Fruit fly (Drosophila melanogaster): Measurements from ENCODE around the gene CG13926.

Gene CG13926

DNA sequence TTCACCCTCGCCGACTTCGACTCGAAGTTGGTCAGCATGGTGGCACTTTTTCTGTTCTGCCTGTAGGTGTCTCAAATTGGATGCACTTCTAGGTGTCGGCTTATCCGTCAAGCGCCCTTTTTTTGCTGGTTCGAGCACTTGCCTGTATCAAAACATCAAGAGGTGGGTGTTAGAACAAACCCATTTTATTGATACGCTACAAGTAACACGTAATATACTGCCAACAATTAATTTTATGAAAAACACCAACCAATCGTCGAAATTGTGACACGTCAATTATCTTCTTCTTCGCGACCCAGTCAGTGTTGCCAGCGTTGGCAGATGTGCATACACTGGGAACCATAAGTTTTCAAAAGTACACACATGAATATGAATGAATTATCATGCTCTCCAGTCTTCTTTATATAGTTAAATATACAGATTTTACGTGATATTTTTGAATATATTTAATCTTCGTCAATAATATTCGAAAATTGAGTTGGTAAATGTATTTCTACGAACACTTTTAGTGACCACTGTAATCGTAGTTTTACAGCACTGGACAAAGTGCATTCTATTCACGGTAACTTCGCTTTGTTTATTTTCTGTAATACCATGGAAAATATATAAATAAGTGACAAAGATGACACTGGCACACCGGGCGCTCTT is 27.1 kb upstream of the CG13926 start, which contains the start of the genes alphaCOP and CG13919:
TSS of gene alphaCOP (minus strand) at position 280 of the 648 bp plus-strand sequence.
TSS of gene CG13919 (plus strand) at position 548 of the 648 bp plus-strand sequence.
- TF ChIP-seq Myc (optimal IDR thresholded peaks at IDR 0.05) (no peak), psq (optimal IDR thresholded peaks at IDR 0.05) (no peak), h (optimal IDR thresholded peaks at IDR 0.05) (no peak), insv (optimal IDR thresholded peaks at IDR 0.05) (no peak), ttk (optimal IDR thresholded peaks at IDR 0.05) (no peak), Sin3A (optimal IDR thresholded peaks at IDR 0.05) (no peak)

DNA sequence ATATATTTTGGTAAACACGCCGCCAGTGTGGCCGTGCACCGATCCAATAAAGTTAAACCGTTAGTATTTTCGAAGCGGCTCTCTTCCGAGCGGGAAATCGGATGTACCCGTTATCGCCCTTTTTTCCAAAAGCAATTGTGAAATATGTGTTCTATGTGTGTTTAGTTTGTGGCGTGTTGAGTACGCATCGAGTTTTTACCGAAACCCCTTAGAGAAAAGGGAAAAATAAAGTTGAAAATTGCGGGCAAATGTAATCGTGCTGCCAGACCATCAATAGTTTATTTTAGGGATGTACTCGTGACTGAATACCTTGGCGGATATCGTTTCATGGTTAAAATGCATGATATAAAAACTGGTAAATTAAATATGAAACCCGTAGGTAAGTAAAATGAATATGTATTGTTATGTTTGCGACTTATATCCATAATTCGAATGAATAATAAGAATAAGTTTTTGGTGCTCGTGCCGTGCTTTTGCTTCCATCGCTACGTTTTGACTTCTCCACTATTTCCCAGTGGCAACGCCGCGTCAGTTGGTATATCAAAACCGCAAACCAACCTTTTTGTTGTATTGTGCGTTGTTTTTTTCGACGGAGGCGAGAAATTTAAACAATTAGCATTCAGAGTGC is 21.3 kb upstream of the CG13926 start, which contains the start of the genes Mettl2 and Bgb:
TSS of gene Mettl2 (minus strand) at position 51 of the 628 bp plus-strand sequence.
TSS of gene Bgb (plus strand) at position 527 of the 628 bp plus-strand sequence.
- TF ChIP-seq h (optimal IDR thresholded peaks at IDR 0.05) (no peak), psq (optimal IDR thresholded peaks at IDR 0.05) (no peak), insv (optimal IDR thresholded peaks at IDR 0.05) (no peak), Sin3A (optimal IDR thresholded peaks at IDR 0.05) (no peak), ttk (optimal IDR thresholded peaks at IDR 0.05) (no peak), Myc (optimal IDR thresholded peaks at IDR 0.05) (no peak)

DNA sequence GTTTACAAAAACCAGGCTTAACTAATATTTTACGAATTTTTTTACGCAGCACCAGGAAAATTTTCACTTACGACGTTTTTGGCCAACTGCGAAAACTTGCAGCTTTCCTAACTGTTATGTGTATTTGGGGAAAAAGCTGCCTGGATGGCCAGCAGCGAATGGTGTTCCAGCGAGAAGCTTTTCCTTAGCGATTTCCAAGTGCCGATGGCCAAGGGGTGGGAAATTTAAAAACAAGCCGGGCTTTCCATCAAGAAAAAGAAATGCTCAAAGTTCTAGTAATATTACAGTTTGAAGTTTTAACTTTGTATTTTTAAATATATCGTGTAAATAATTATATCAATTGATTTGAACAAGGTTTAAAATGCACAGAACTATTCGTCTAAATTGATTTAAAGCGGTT is 19.7 kb upstream of the CG13926 start, which contains the start of gene nSyb:
TSS of gene nSyb (minus strand) at position 101 of the 400 bp plus-strand sequence.
- TF ChIP-seq ttk (optimal IDR thresholded peaks at IDR 0.05) (no peak), insv (optimal IDR thresholded peaks at IDR 0.05) (no peak), Myc (optimal IDR thresholded peaks at IDR 0.05) (no peak), psq (optimal IDR thresholded peaks at IDR 0.05) (no peak), h (optimal IDR thresholded peaks at IDR 0.05) (no peak), Sin3A (optimal IDR thresholded peaks at IDR 0.05) (no peak)

DNA sequence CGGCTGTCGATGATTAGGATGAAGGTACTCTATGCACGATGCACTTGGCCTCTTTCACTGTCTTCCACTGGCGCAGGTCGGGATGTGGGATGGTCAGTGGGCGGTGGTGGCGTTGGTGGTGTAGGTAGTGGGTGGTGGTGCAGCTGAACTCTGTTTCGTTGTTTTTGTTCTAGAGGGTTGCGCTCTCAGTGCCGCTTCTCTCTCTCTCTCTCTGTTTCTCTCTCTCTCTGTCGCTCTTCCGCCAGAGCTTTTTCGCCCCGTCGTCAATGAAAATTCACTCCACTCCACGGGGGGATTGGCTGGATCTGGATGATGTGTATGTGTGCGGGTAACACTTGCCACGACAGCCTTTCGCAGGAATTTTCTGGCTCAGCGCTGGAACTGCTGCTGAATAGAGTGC is 18.9 kb upstream of the CG13926 start:
- TF ChIP-seq h (optimal IDR thresholded peaks at IDR 0.05) (no peak), insv (optimal IDR thresholded peaks at IDR 0.05) (no peak), ttk (optimal IDR thresholded peaks at IDR 0.05) (no peak), psq (optimal IDR thresholded peaks at IDR 0.05) (no peak), Sin3A (optimal IDR thresholded peaks at IDR 0.05) (no peak), Myc (optimal IDR thresholded peaks at IDR 0.05) (no peak)

DNA sequence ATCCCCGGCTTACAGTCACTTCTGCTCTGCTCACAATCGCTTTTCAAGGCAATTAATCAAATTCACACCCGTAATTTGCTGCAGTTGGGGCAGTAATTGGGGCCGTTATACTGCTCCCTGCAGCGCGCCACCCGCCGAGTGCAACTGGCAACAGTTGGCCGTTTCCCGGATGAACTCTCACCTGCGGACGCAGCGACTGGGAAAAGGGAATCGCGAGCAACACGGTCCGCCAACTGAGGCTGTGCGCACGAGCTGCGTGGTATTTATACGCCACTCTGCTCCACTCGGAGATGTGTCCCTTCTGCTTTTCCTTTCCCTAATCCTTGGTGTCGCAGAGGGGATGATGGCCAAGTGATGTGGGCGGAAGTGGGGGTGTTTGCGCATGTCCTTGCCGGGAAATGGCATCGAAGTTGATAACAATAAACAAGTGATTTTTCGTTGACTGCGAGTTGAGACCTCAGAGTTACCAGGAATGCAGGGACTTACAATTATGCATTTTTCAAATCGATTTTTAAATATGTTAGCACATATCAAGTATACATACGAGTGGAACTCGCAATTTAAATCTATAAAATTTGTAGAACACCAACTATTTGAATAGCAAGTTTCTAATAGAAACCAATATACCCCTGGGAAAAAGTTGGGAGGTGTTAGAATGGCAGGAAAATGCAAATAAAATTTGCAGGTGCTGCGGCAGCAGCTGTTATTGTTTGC is 11.3 kb upstream of the CG13926 start, which contains the start of gene GC:
TSS of gene GC (minus strand) at position 238 of the 714 bp plus-strand sequence.
- TF ChIP-seq Myc (optimal IDR thresholded peaks at IDR 0.05) = no peak
- TF ChIP-seq insv (optimal IDR thresholded peaks at IDR 0.05) = no peak
- TF ChIP-seq h (optimal IDR thresholded peaks at IDR 0.05) = no peak
- TF ChIP-seq ttk (optimal IDR thresholded peaks at IDR 0.05) = no peak
- TF ChIP-seq psq (optimal IDR thresholded peaks at IDR 0.05) = no peak
- no peak for TF ChIP-seq Sin3A (optimal IDR thresholded peaks at IDR 0.05)

DNA sequence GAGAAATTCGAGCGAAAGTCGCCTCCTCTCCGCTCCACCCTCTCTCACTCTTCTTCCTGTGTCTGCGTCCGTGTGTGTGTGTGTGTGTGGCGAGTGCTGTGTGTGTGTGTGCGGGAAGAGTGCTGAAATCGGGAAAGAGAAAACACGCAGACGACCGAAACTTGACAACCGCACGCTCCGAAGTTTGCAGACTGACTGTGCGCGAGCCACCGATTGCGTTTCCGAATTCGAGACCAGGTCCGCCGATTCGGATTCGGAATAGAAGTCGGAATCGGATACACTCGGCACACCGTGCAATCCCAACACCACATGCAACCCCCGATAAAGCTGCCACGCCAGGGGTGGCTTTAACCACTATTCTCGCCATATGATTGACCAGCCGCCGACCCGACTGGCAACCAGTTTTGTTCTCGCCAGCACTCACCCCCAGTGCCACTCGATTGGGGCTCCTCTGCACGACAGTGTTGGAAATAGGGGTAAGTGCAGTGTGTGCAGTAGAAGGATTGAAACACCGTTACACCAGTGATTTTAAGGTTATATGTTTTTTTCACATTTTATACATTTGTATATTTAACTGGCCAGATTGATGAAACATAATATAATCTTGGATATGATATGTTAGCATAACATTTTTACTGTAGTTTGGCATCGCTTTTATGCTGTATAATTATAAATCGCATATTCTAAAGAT is 10.4 kb upstream of the CG13926 start, which contains the start of gene CG13928:
TSS of gene CG13928 (minus strand) at position 202 of the 691 bp plus-strand sequence.
- TF ChIP-seq ttk (optimal IDR thresholded peaks at IDR 0.05) (no peak), Sin3A (optimal IDR thresholded peaks at IDR 0.05) (no peak), h (optimal IDR thresholded peaks at IDR 0.05) (no peak), Myc (optimal IDR thresholded peaks at IDR 0.05) (no peak), insv (optimal IDR thresholded peaks at IDR 0.05) (no peak), psq (optimal IDR thresholded peaks at IDR 0.05) (no peak)

DNA sequence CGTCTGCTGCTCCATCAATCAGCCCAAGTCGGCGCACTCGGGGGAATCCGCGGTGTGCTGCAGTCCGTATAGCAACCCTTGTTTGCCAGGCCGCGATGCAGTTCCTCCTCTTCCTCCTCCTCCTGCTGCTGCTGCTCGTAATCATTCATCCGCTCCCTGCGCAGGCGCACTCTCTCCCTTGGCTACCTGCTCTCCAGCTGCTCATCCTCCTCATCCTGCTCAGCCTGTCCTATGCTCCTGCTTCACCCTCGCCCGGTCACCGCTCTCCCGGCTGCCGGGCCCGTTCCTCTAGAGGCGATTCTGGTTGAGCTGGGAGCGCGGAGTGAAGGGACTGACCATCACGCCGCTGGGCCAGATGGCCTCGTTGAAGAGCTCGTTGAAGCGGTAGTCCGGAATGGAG is 9.0 kb upstream of the CG13926 start:
- TF ChIP-seq Myc (optimal IDR thresholded peaks at IDR 0.05) = no peak
- no peak for TF ChIP-seq ttk (optimal IDR thresholded peaks at IDR 0.05)
- no peak for TF ChIP-seq insv (optimal IDR thresholded peaks at IDR 0.05)
- no peak for TF ChIP-seq Sin3A (optimal IDR thresholded peaks at IDR 0.05)
- no peak for TF ChIP-seq psq (optimal IDR thresholded peaks at IDR 0.05)
- no peak for TF ChIP-seq h (optimal IDR thresholded peaks at IDR 0.05)

DNA sequence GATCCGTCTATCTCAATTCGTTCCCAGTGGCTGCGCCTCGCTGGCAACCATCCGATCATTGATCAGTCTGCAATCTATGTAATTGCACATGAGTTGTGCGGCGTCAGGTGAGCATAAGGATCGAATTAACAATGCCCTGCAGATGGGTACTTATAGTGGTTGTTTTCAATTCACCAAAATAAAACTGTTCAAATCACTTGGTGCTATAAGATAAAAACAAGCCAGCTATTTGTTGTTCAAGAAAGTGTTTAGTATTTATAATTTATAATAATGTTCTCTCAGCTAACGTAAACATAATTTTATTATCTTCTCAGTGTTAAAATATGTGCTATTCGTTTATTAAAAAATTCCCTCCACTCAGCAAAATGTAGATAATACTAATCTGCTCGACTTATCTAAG is 2.3 kb downstream of the CG13926 start, which contains the start of gene CG12105:
TSS of gene CG12105 (minus strand) at position 101 of the 400 bp plus-strand sequence.
- TF ChIP-seq h (optimal IDR thresholded peaks at IDR 0.05) (no peak), Sin3A (optimal IDR thresholded peaks at IDR 0.05) (no peak), insv (optimal IDR thresholded peaks at IDR 0.05) (no peak), ttk (optimal IDR thresholded peaks at IDR 0.05) (no peak), Myc (optimal IDR thresholded peaks at IDR 0.05) (no peak), psq (optimal IDR thresholded peaks at IDR 0.05) (no peak)

DNA sequence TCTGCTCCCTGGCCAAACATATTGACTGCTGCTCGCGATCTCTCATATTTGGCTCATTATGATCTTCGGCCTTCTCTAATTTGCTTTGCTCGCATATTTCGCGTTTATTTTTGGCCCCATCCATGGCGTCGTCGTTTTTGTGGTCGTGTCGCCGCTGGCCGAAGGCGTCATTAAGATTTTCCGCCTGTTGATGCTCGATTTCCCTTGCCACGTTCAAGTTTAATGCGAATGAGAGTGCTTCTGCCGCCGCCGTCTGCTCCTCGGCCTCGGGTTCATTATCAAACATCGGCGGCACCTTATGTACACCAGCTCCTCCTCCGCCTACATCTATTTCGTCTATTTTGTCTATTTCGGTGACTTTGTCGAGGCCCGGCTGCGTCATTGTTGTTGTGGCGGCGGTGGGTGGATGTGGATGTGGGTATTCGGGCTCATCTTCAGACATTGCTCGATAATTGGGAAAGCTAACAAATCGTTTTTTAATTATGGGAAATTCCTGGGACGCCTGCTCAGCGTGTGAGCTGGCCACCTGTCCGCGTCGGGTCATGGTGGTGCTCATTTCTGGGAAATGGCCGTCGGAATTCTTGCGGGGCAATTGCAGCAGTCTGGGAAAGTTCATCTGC is 3.4 kb downstream of the CG13926 start:
- TF ChIP-seq psq (optimal IDR thresholded peaks at IDR 0.05) (no peak), insv (optimal IDR thresholded peaks at IDR 0.05) (no peak), Myc (optimal IDR thresholded peaks at IDR 0.05) (no peak), ttk (optimal IDR thresholded peaks at IDR 0.05) (no peak), Sin3A (optimal IDR thresholded peaks at IDR 0.05) (no peak), h (optimal IDR thresholded peaks at IDR 0.05) (no peak)

DNA sequence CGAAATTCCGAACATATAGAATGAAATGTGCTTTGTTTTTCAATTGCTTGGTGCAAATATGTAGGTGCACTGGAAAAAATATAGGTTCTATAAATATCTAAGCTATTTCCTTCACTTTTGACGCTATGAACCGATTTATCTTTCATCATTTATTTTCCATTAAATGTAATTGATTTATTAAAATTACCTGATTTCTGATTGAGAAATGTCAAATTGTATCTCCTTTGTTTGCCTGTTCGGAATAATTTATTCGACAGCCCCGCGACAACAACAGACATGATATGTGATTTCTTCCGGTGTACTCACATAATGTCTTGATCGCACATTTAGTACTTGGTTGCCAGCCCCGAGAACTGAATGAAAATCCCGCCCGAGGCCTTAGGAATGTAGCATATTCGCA is 8.3 kb downstream of the CG13926 start:
- TF ChIP-seq psq (optimal IDR thresholded peaks at IDR 0.05) (no peak), Sin3A (optimal IDR thresholded peaks at IDR 0.05) (no peak), Myc (optimal IDR thresholded peaks at IDR 0.05) (no peak), h (optimal IDR thresholded peaks at IDR 0.05) (no peak), ttk (optimal IDR thresholded peaks at IDR 0.05) (no peak), insv (optimal IDR thresholded peaks at IDR 0.05) (no peak)

DNA sequence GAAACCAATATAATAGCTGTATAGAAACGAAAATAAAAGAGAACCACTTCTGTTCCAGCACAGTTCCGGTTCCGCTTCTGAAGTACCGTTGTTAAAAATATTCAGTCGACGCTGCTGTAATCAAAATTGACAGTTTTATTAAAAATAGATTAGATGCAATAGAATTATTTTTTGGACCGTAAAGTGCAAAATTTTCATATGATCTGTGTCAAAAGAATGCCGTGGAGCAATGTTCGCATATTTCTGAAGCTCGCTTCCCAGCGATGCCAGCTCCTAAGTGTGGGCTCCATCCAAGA is 15.2 kb downstream of the CG13926 start, which contains the start of the genes CG18170 and CG33791:
TSS of gene CG18170 (plus strand) at position 122 of the 296 bp plus-strand sequence.
TSS of gene CG33791 (plus strand) at position 122 of the 296 bp plus-strand sequence.
- TF ChIP-seq Sin3A (optimal IDR thresholded peaks at IDR 0.05) = no peak
- TF ChIP-seq insv (optimal IDR thresholded peaks at IDR 0.05) = no peak
- TF ChIP-seq h (optimal IDR thresholded peaks at IDR 0.05) = no peak
- no peak for TF ChIP-seq ttk (optimal IDR thresholded peaks at IDR 0.05)
- no peak for TF ChIP-seq Myc (optimal IDR thresholded peaks at IDR 0.05)
- TF ChIP-seq psq (optimal IDR thresholded peaks at IDR 0.05) = no peak
